Fruit fly (Drosophila melanogaster): ENCODE measurements around the gene CG13054.

Gene CG13054

DNA sequence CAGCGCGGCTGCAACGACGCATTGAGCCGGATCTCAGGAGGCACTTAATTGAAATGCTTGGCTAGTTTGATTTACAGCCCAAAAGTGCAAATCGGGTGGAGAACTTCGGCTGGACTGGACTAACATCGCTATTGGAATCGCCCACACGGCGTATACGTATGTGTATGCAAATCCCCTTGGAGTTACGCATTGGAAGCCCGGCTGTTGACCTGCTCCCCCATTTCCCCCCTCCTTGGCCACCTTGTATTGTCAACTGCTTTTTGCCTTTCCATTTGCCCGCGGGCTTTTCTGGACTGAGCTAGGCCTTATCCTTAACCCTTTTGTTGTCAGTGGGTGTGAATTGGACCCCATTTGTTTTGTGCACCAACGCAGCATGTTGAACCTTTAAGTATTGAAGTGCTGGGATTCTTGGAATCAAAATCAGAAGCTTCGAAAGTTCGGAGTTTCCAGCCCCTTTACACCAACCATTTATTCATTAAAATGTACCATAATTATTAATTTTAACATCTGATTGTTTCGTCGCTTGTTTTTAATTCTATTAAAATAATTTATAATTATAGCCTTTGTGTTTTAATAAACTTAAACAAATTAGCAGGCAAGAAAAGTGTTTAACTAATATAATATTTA, 18.5 kb upstream of the CG13054 start:
- TF ChIP-seq rgr (GFP tag; optimal IDR thresholded peaks at IDR 0.05) (no peak), psq (GFP tag; optimal IDR thresholded peaks at IDR 0.05) (no peak), ey (GFP tag; optimal IDR thresholded peaks at IDR 0.05) (no peak), Dfd (GFP tag; optimal IDR thresholded peaks at IDR 0.05) (no peak), dl (GFP tag; optimal IDR thresholded peaks at IDR 0.05; ENCODE audit: insufficient read depth in 1 of 2, partially characterized antibody in 2 of 2) (no peak), Rel (GFP tag; optimal IDR thresholded peaks at IDR 0.05) (no peak), Rel (tag; optimal IDR thresholded peaks at IDR 0.05) (no peak), dmrt93B (GFP tag; optimal IDR thresholded peaks at IDR 0.05) (no peak), lola (GFP tag; optimal IDR thresholded peaks at IDR 0.05) (no peak), foxo (GFP tag; optimal IDR thresholded peaks at IDR 0.05) (no peak), Vsx2 (GFP tag; optimal IDR thresholded peaks at IDR 0.05; ENCODE audit: partially characterized antibody) (no peak), Abd-B (GFP tag; optimal IDR thresholded peaks at IDR 0.05) (no peak), Hr83 (GFP tag; optimal IDR thresholded peaks at IDR 0.05; ENCODE audit: poor library complexity, severe bottlenecking) (no peak), woc (GFP tag; optimal IDR thresholded peaks at IDR 0.05) (no peak), CG9705 (GFP tag; optimal IDR thresholded peaks at IDR 0.05) (no peak)

DNA sequence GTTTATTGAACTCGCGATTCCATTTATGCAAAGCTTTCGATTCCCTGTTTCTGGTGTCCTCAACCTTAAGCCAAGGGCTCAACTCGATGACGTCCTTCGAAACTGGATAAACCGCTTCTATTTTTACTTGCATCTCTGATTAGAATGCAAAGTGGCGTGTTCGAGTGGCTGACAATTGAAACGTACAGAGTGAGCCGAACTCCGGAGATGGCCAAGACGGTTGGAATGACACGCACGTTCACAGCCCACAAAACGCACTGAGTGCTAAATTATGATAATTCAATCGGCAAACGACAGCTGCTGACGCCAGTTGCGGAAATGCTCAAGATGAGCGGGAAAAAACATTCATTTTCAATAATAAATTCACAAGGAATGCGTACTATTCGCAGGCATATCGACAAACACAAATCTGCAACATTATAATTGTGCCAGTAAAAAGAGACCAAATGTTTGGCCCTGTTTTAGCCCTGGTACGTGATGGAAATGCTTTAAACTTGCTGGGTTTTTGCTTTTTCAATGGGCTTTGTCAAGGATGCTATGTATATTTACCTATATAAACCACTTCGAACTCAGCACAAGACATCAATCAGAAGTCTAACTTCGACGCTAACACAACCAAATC, 15.5 kb upstream of the CG13054 start, which contains the start of gene CG13066:
Gene CG13066 (plus strand): TSS at position 572 of the 622 bp plus-strand sequence.
- TF ChIP-seq jim (GFP tag; optimal IDR thresholded peaks at IDR 0.05) = no peak
- no peak for TF ChIP-seq dsf (GFP tag; optimal IDR thresholded peaks at IDR 0.05; ENCODE audit: borderline replicate concordance)
- no peak for TF ChIP-seq Hr83 (GFP tag; optimal IDR thresholded peaks at IDR 0.05; ENCODE audit: poor library complexity, severe bottlenecking)
- TF ChIP-seq dmrt93B (GFP tag; optimal IDR thresholded peaks at IDR 0.05) = no peak
- no peak for TF ChIP-seq CrebA (GFP tag; optimal IDR thresholded peaks at IDR 0.05; ENCODE audit: borderline replicate concordance)
- no peak for TF ChIP-seq GATAd (GFP tag; optimal IDR thresholded peaks at IDR 0.05)
- no peak for TF ChIP-seq woc (GFP tag; optimal IDR thresholded peaks at IDR 0.05)
- TF ChIP-seq h (GFP tag; optimal IDR thresholded peaks at IDR 0.05) = no peak
- TF ChIP-seq Abd-B (GFP tag; optimal IDR thresholded peaks at IDR 0.05) = no peak
- no peak for TF ChIP-seq psq (GFP tag; optimal IDR thresholded peaks at IDR 0.05)
- no peak for TF ChIP-seq Jra (GFP tag; optimal IDR thresholded peaks at IDR 0.05)
- no peak for TF ChIP-seq Rel (GFP tag; optimal IDR thresholded peaks at IDR 0.05)
- TF ChIP-seq Rel (tag; optimal IDR thresholded peaks at IDR 0.05) = no peak
- TF ChIP-seq Dif (GFP tag; optimal IDR thresholded peaks at IDR 0.05; ENCODE audit: partially characterized antibody) = no peak

DNA sequence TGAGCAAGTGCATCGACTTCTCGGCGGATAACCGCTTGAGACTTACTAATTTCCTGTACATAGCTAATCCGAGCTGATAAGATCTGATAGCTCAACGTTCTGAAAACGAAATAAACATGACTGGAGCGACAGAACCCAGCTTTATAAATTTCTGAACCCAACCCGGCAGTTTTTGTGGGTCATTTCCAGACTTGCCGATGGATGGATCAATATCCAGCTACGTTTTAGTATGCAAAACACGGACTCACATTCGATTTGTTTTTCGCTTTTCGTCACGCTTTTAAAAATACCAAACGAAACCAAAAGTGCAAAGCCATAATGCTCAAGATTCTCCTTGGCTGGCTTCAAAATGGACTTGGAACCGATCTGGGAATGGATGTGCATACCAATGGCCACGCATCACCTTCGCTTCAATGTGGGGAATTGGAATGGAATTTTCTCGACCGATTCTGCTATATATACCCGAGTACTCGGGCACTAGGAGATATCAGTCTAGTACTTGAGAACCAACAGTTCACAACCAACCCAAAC, 13.9 kb upstream of the CG13054 start, which contains the start of the genes CG34248 and CG13067:
Gene CG34248 (minus strand): TSS at position 101 of the 531 bp plus-strand sequence.
Gene CG13067 (plus strand): TSS at position 481 of the 531 bp plus-strand sequence.
- TF ChIP-seq dmrt93B (GFP tag; optimal IDR thresholded peaks at IDR 0.05) (no peak), jim (GFP tag; optimal IDR thresholded peaks at IDR 0.05) (no peak), brk (GFP tag; optimal IDR thresholded peaks at IDR 0.05) (no peak), h (GFP tag; optimal IDR thresholded peaks at IDR 0.05) (no peak), tai (GFP tag; optimal IDR thresholded peaks at IDR 0.05) (no peak), N (GFP tag; optimal IDR thresholded peaks at IDR 0.05) (no peak), usp (GFP tag; optimal IDR thresholded peaks at IDR 0.05) (no peak), Dfd (GFP tag; optimal IDR thresholded peaks at IDR 0.05) (no peak), ey (GFP tag; optimal IDR thresholded peaks at IDR 0.05) (no peak), rgr (GFP tag; optimal IDR thresholded peaks at IDR 0.05) (no peak), sv (GFP tag; optimal IDR thresholded peaks at IDR 0.05) (no peak), Myc (optimal IDR thresholded peaks at IDR 0.05) (no peak), Hr83 (GFP tag; optimal IDR thresholded peaks at IDR 0.05; ENCODE audit: poor library complexity, severe bottlenecking) (no peak), Jra (GFP tag; optimal IDR thresholded peaks at IDR 0.05) (no peak)

DNA sequence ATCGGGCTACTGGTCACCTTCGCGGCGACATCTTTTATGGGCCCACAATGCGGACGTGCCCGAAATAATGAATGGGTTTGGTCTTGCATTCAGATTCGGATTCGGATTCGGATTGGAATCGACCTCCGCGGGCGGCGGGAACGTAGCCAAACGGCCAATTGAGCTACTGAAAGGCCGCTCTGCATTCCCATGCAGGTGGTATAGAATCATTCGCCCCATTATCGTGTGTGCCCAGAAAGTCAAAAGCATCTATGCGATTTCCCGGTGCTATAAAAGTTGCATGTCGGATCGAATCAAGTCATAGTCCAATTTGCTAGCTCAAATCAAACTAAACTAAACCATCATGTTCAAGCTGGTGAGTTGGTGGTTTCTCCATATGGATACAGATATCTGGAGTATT, 12.1 kb upstream of the CG13054 start, which contains the start of gene CG13068:
Gene CG13068 (plus strand): TSS at position 301 of the 400 bp plus-strand sequence.
- TF ChIP-seq Abd-B (GFP tag; optimal IDR thresholded peaks at IDR 0.05) (no peak), lola (GFP tag; optimal IDR thresholded peaks at IDR 0.05) (no peak), CG32264 (GFP tag; optimal IDR thresholded peaks at IDR 0.05) (no peak), fru (GFP tag; optimal IDR thresholded peaks at IDR 0.05) (no peak), dsf (GFP tag; optimal IDR thresholded peaks at IDR 0.05; ENCODE audit: borderline replicate concordance) (no peak), usp (GFP tag; optimal IDR thresholded peaks at IDR 0.05) (no peak), Rel (GFP tag; optimal IDR thresholded peaks at IDR 0.05) (no peak), Rel (tag; optimal IDR thresholded peaks at IDR 0.05) (no peak), Hr83 (GFP tag; optimal IDR thresholded peaks at IDR 0.05; ENCODE audit: poor library complexity, severe bottlenecking) (no peak), Sp1 (GFP tag; optimal IDR thresholded peaks at IDR 0.05) (no peak), Myc (optimal IDR thresholded peaks at IDR 0.05) (no peak), pan (optimal IDR thresholded peaks at IDR 0.05) (no peak)

Data from whole organism, wandering third instar larva.